Fruit fly (Drosophila melanogaster) whole organism, adult: Measurements from ENCODE around the gene CG5282.

Experiments used
- CG11617 ChIP-seq: fragments of 200-800 bp; sonication (Bioruptor generic); optimal IDR thresholded peaks from 2 replicates; lab custom pipeline; 2017; ENCODE audit warnings: mild to moderate bottlenecking, missing biosample characterization, missing genetic modification reagents, missing genetic modification characterization
- CG12768 ChIP-seq: fragments of 200-800 bp; sonication (Bioruptor generic); optimal IDR thresholded peaks from 2 replicates; lab custom pipeline; 2017; ENCODE audit warnings: missing biosample characterization, missing genetic modification characterization, mild to moderate bottlenecking, moderate library complexity, missing genetic modification reagents
- CG14711 ChIP-seq: fragments of 200-800 bp; sonication (Bioruptor generic); optimal IDR thresholded peaks from 2 replicates; lab custom pipeline; 2018; ENCODE audit warnings: missing biosample characterization, mild to moderate bottlenecking, missing genetic modification characterization, moderate library complexity
- CG1620 ChIP-seq: fragments of 200-800 bp; sonication (Bioruptor generic); optimal IDR thresholded peaks from 2 replicates; lab custom pipeline; 2016; ENCODE audit warnings: missing biosample characterization, missing genetic modification characterization
- CG33017 ChIP-seq: fragments of 200-800 bp; sonication (Bioruptor generic); optimal IDR thresholded peaks from 2 replicates; lab custom pipeline; 2018; ENCODE audit warnings: missing biosample characterization, mild to moderate bottlenecking, missing genetic modification characterization, moderate library complexity
- CG5204 ChIP-seq: fragments of 200-800 bp; sonication (Bioruptor generic); optimal IDR thresholded peaks from 2 replicates; lab custom pipeline; 2016; ENCODE audit warnings: missing biosample characterization, missing genetic modification characterization
- CG7045 ChIP-seq: fragments of 200-800 bp; sonication (Bioruptor generic); optimal IDR thresholded peaks from 2 replicates; lab custom pipeline; 2017; ENCODE audit warnings: missing biosample characterization, mild to moderate bottlenecking, missing genetic modification characterization
- CG7101 ChIP-seq: fragments of 200-800 bp; sonication (Bioruptor generic); optimal IDR thresholded peaks from 2 replicates; lab custom pipeline; 2018; ENCODE audit warnings: missing biosample characterization, mild to moderate bottlenecking, missing genetic modification characterization, moderate library complexity
- Clk ChIP-seq: fragments of 200-800 bp; sonication (Bioruptor generic); optimal IDR thresholded peaks from 2 replicates; lab custom pipeline; 2017; ENCODE audit warnings: missing biosample characterization, missing genetic modification characterization
- Crg-1 ChIP-seq: fragments of 200-800 bp; sonication (Bioruptor generic); optimal IDR thresholded peaks from 2 replicates; lab custom pipeline; 2016; ENCODE audit warnings: missing biosample characterization, missing genetic modification characterization
- Hr96 ChIP-seq: fragments of 200-800 bp; sonication (Bioruptor generic); optimal IDR thresholded peaks from 2 replicates; lab custom pipeline; 2016; ENCODE audit warnings: missing biosample characterization, missing genetic modification characterization
- Mnt ChIP-seq: fragments of 200-800 bp; sonication (Bioruptor generic); optimal IDR thresholded peaks from 2 replicates; lab custom pipeline; 2016; ENCODE audit warnings: missing biosample characterization, mild to moderate bottlenecking, missing genetic modification characterization
- bab1 ChIP-seq: fragments of 200-800 bp; sonication (Bioruptor generic); optimal IDR thresholded peaks from 3 replicates; lab custom pipeline; 2019; ENCODE audit warnings: missing biosample characterization, mild to moderate bottlenecking, missing genetic modification characterization, moderate library complexity
- cic ChIP-seq: fragments of 200-800 bp; sonication (Bioruptor generic); optimal IDR thresholded peaks from 2 replicates; lab custom pipeline; 2017; ENCODE audit warnings: missing biosample characterization, mild to moderate bottlenecking, missing genetic modification characterization, moderate library complexity
- cnc ChIP-seq, 2 experiments: fragments of >200 bp; optimal IDR thresholded peaks; 2 replicates each; lab custom pipeline; 2017
- kay ChIP-seq: fragments of 200-800 bp; sonication (Bioruptor generic); peaks from one replicate; lab custom pipeline; 2016; ENCODE audit warnings: missing biosample characterization, missing genetic modification characterization, borderline replicate concordance
- ovo ChIP-seq: fragments of 200-800 bp; sonication (Bioruptor generic); optimal IDR thresholded peaks from 2 replicates; lab custom pipeline; 2016; ENCODE audit warnings: missing biosample characterization, missing genetic modification characterization
- pad ChIP-seq: fragments of 200-800 bp; sonication (Bioruptor generic); optimal IDR thresholded peaks from 3 replicates; lab custom pipeline; 2017; ENCODE audit warnings: missing biosample characterization, missing genetic modification characterization, mild to moderate bottlenecking, moderate library complexity, missing genetic modification reagents
- tj ChIP-seq: fragments of 200-800 bp; sonication (Bioruptor generic); optimal IDR thresholded peaks from 3 replicates; lab custom pipeline; 2017; ENCODE audit warnings: missing biosample characterization, mild to moderate bottlenecking, missing genetic modification characterization, moderate library complexity
- toe ChIP-seq: fragments of 200-800 bp; sonication (Bioruptor generic); optimal IDR thresholded peaks from 2 replicates; lab custom pipeline; 2016; ENCODE audit warnings: missing biosample characterization, missing genetic modification characterization

Gene CG5282

DNA sequence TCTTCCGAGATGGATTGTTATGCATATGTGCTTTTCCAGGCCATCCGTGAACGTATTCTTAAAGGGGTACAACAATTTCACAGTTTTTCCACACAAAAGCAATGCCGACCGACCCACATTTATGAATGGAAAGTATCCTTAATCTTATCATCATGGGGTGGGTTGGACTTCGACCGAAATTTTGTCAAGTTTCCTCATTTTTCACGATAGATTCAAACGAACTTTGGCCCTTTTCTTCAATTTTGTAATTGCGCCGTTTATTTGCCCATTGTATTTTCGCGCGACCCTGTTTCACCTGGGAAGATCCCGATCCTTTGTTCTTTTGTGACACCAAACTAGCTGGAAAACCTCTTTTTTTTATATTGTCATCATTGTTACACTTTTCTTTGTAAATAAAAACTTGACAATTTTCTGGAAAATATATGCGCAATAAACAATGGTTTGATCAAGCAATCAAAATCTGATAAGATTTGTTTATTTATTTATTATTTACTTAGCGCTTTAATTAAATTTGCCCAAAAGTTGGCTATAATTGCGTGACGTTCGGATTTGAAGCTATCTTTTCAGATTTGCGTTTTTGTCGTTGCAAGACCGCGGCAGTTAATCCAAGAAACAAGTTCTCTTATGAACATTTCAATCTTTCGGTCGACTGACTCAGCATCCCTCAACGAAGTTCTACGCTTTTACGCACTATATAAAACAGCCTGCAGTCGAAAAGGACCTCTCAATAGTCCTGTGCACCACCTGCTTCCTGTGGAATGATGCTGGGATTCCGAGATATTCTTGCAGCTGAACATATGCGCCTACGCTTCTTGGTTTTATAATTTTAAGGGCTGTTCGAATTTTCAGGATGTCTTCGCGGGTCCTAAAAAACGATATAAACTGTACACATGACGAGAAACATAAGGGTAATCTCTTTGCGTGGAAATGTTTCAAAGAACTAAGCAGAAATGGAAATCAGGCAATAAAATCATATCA is 19.6 kb downstream of the CG5282 start:
- TF ChIP-seq pad (GFP tag; lab: Kevin White, UChicago) (no peak), CG11617 (GFP tag; lab: Kevin White, UChicago) (peak; percentile 12), kay (GFP tag; lab: Kevin White, UChicago) (peak; percentile 14), CG33017 (peak; percentile 26), Clk (GFP tag; lab: Kevin White, UChicago) (no peak), CG7101 (tag; lab: Kevin White, UChicago) (peak; percentile 12), toe (GFP tag; lab: Kevin White, UChicago) (no peak), Mnt (no peak)

DNA sequence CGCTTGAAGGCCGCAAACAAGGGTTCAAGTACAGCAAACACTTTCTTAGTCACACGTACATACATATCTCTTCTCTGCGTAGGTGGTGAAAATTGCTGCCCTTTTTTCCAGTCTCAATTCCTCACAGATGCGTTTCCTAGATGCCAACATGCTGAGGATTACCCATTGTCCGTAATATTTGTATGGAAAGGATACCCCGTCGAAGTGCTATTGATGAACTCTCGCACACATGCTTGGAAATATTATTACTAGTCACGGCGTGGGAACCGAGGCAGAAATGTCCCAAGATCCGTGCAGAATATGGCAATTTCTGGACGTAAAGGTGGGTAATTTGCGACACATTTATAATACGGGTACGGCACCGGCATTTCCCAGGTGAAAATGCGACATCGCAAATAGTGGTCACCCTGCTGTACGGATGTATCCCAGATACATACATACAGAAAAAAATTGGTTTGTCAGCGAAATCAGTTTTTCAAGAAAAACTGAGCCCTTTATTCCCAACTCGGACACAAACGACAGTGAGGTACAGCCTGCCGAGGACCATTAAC is 20.5 kb downstream of the CG5282 start:
- TF ChIP-seq cnc (optimal IDR thresholded peaks at IDR 0.05; lab: Kevin White, UChicago) = no peak
- no peak for TF ChIP-seq CG7045 (GFP tag; lab: Kevin White, UChicago)
- no peak for TF ChIP-seq pad (GFP tag; lab: Kevin White, UChicago)
- no peak for TF ChIP-seq tj (GFP tag; lab: Kevin White, UChicago)
- no peak for TF ChIP-seq Crg-1 (GFP tag; lab: Kevin White, UChicago)
- TF ChIP-seq Clk (GFP tag; lab: Kevin White, UChicago) = no peak
- no peak for TF ChIP-seq cic
- no peak for TF ChIP-seq CG7101 (tag; lab: Kevin White, UChicago)
- TF ChIP-seq CG12768 (GFP tag; lab: Kevin White, UChicago) = no peak
- TF ChIP-seq toe (GFP tag; lab: Kevin White, UChicago) = no peak
- TF ChIP-seq CG1620 (GFP tag; lab: Kevin White, UChicago) = no peak
- no peak for TF ChIP-seq CG14711 (tag; lab: Kevin White, UChicago)
- no peak for TF ChIP-seq kay (GFP tag; lab: Kevin White, UChicago)
- no peak for TF ChIP-seq Hr96 (GFP tag; lab: Kevin White, UChicago)
- TF ChIP-seq bab1 (GFP tag; lab: Kevin White, UChicago) = no peak
- no peak for TF ChIP-seq ovo (GFP tag; lab: Kevin White, UChicago)
- TF ChIP-seq Mnt = no peak

DNA sequence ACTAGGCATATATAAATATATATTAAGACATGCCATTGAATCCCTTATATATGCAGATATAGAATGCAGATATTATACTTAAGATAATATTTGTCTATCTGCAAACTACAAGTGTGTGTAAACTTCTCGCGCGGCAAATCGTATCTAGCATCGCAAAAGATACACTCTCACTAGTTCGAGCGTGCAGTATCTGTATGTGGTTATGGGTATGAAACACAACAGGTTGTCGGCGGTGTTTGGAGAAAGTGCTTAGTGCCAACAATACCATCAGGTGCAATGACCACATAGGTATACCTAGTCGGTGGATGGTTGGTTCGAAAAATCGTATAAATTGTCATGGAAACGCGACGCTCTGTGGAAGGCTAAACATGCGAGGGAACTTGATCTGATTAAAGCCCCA is 21.4 kb downstream of the CG5282 start:
- no peak for TF ChIP-seq ovo (GFP tag; lab: Kevin White, UChicago)
- no peak for TF ChIP-seq kay (GFP tag; lab: Kevin White, UChicago)
- no peak for TF ChIP-seq cic
- TF ChIP-seq tj (GFP tag; lab: Kevin White, UChicago) = no peak
- TF ChIP-seq CG12768 (GFP tag; lab: Kevin White, UChicago) = no peak
- no peak for TF ChIP-seq Crg-1 (GFP tag; lab: Kevin White, UChicago)
- no peak for TF ChIP-seq bab1 (GFP tag; lab: Kevin White, UChicago)
- no peak for TF ChIP-seq CG14711 (tag; lab: Kevin White, UChicago)
- no peak for TF ChIP-seq cnc (optimal IDR thresholded peaks at IDR 0.05; lab: Kevin White, UChicago)
- no peak for TF ChIP-seq toe (GFP tag; lab: Kevin White, UChicago)
- no peak for TF ChIP-seq Hr96 (GFP tag; lab: Kevin White, UChicago)
- TF ChIP-seq CG33017 = no peak
- TF ChIP-seq CG1620 (GFP tag; lab: Kevin White, UChicago) = no peak
- no peak for TF ChIP-seq CG11617 (GFP tag; lab: Kevin White, UChicago)
- TF ChIP-seq Clk (GFP tag; lab: Kevin White, UChicago) = no peak
- no peak for TF ChIP-seq CG7045 (GFP tag; lab: Kevin White, UChicago)
- TF ChIP-seq CG5204 = no peak
- TF ChIP-seq pad (GFP tag; lab: Kevin White, UChicago) = no peak
- no peak for TF ChIP-seq Mnt

DNA sequence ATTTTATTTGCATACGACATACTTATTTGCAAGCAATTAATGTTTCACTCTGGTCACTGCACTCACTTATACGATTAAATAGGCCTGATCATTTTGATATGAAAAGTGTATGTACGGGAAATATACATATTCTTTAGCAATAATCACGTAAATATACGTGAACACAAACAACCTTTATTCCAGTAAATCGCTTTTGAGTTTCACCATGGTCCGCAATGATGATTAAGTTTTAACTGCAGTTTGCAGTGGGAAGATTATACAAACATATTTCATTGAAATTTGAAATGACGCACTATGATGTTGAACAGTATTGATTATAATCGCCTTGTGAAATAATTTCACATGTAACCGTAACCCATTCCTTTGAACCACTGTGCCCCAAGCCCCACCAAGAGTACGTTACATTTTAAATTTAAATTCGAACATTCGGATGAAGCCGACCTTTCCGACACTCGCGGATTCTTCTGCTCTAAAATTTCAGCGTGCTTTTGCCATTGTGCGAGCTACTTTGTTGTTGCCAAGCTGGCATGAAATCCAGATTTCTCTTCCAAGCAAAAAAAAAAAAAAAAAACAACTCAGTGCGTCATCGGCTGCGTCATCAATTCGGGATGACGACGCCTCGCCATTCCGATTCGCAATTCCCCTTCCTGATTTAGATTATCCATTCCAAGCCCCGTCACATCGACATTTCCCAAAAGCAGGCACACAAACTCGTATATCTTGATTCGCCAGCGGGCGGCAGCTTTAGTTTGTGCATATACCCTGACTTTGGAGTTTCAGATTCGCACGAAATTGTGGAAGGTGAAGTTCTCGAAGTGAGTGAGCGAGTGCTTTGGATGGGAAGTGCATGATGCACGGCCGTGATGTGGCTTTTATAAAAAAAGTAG is 22.1 kb downstream of the CG5282 start:
- no peak for TF ChIP-seq pad (GFP tag; lab: Kevin White, UChicago)
- TF ChIP-seq bab1 (GFP tag; lab: Kevin White, UChicago) = peak; percentile 10
- TF ChIP-seq toe (GFP tag; lab: Kevin White, UChicago) = no peak
- no peak for TF ChIP-seq CG7045 (GFP tag; lab: Kevin White, UChicago)
- no peak for TF ChIP-seq Hr96 (GFP tag; lab: Kevin White, UChicago)
- TF ChIP-seq CG14711 (tag; lab: Kevin White, UChicago) = no peak
- TF ChIP-seq CG11617 (GFP tag; lab: Kevin White, UChicago) = no peak
- no peak for TF ChIP-seq Crg-1 (GFP tag; lab: Kevin White, UChicago)
